Worm (Caenorhabditis elegans): ENCODE measurements around the gene cdr-6.
A peak's percentile ranks its signal among the peaks of the same experiment; 100 is the strongest.

Gene cdr-6

DNA sequence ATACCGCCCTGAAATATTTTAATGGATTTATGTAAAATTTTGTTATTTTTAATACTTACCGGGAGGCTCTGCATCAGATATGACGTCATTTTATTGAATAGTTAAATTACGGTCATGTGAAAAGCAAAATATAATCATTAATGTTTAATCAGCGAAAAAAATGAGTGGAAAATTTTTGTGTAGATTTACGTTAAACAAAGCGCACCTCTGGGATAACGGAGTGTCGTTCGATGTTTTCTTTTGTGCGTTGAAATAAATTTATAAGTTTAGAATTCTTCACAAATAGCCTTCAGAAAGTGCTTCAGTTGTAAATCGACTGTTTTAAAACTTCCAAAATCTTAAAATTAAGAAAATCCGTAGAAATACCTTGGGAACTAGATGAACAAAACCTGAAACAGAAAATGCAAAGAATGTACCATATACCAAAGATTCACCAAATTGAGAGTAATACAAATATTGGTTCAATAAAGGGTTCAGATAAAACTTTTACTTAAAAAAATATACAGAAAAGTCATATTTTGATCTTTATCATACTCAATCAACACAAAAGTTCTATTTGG lies 12.7 kb downstream of the cdr-6 start, which contains the start of the genes K01D12.20 and miga-1 (continued):
- no peak for TF ChIP-seq mxl-2 (GFP tag; conservative IDR thresholded peaks at IDR 0.05)
- TF ChIP-seq T20F7.1 (GFP tag; optimal IDR thresholded peaks at IDR 0.05) = peak; percentile 97
- TF ChIP-seq nhr-6 (tag; optimal IDR thresholded peaks at IDR 0.05) = peak; percentile 92

- no peak for TF ChIP-seq Y5F2A.4 (GFP tag; optimal IDR thresholded peaks at IDR 0.05)
- TF ChIP-seq nhr-6 (tag; optimal IDR thresholded peaks at IDR 0.05) = no peak
- TF ChIP-seq nhr-10 (tag; optimal IDR thresholded peaks at IDR 0.05) = no peak
- TF ChIP-seq mdt-29 (GFP tag; IDR thresholded peaks at IDR 0.05) = no peak
- no peak for TF ChIP-seq daf-19 (GFP tag; conservative IDR thresholded peaks at IDR 0.05)
- no peak for TF ChIP-seq ama-1 (optimal IDR thresholded peaks at IDR 0.05)
- TF ChIP-seq duxl-1 (tag; optimal IDR thresholded peaks at IDR 0.05; ENCODE audit: poor library complexity) = no peak
- no peak for TF ChIP-seq zfp-3 (GFP tag; conservative IDR thresholded peaks at IDR 0.05)
- TF ChIP-seq ceh-44 (GFP tag; IDR thresholded peaks at IDR 0.05) = no peak
- no peak for TF ChIP-seq zip-2 (tag; optimal IDR thresholded peaks at IDR 0.05)
- no peak for TF ChIP-seq lin-13 (GFP tag; optimal IDR thresholded peaks at IDR 0.05)
- no peak for TF ChIP-seq hif-1 (tag; optimal IDR thresholded peaks at IDR 0.05)
- no peak for TF ChIP-seq unc-39 (tag; optimal IDR thresholded peaks at IDR 0.05)
- no peak for TF ChIP-seq ceh-32 (tag; optimal IDR thresholded peaks at IDR 0.05; ENCODE audit: poor library complexity)
- no peak for TF ChIP-seq hmg-1.1 (GFP tag; IDR thresholded peaks at IDR 0.05)
These were observed 16.0 kb downstream of the cdr-6 start, which contains the start of gene K01D12.5 for ce11 chrV:12397545-12397944. Gene K01D12.5 (plus strand): TSS chrV:12397845.

ce11 chrV:12395699-12396098 lies 17.8 kb downstream of the cdr-6 start, which contains the start of gene twk-14:
Gene twk-14 (minus strand): TSS chrV:12395706.
- TF ChIP-seq Y48G9A.11 (GFP tag; IDR thresholded peaks at IDR 0.05) (no peak), unc-62 (GFP tag; optimal IDR thresholded peaks at IDR 0.05 in 1 of 2) (peak in 1 of 2 experiments; percentile 25), unc-62 (tag; optimal IDR thresholded peaks at IDR 0.05) (no peak)

ce11 chrV:12386154-12386553 lies 27.3 kb downstream of the cdr-6 start, which contains the start of gene K01D12.15:
Gene K01D12.15 (plus strand): TSS chrV:12386454.
- TF ChIP-seq mxl-3 (GFP tag; optimal IDR thresholded peaks at IDR 0.05) (no peak), zfp-3 (GFP tag; conservative IDR thresholded peaks at IDR 0.05) (no peak), Y75B8A.6 (GFP tag; IDR thresholded peaks at IDR 0.05) (no peak), daf-12 (tag; optimal IDR thresholded peaks at IDR 0.05) (no peak), dmd-6 (GFP tag; IDR thresholded peaks at IDR 0.05) (no peak), snpc-4 (tag; optimal IDR thresholded peaks at IDR 0.05) (no peak), nhr-11 (tag; optimal IDR thresholded peaks at IDR 0.05) (no peak)

ce11 chrV:12377256-12377655 lies 36.2 kb downstream of the cdr-6 start, which contains the start of gene K01D12.1:
Gene K01D12.1 (plus strand): TSS chrV:12377556.
- peak; percentile 70 for TF ChIP-seq aha-1 (tag)
- no peak for TF ChIP-seq madf-9 (GFP tag; conservative IDR thresholded peaks at IDR 0.05)
- peak in 1 of 2 experiments; percentile 71 for TF ChIP-seq unc-62 (GFP tag; optimal IDR thresholded peaks at IDR 0.05 in 1 of 2)
- TF ChIP-seq unc-62 (tag; optimal IDR thresholded peaks at IDR 0.05) = no peak

ce11 chrV:12374252-12374651 lies 39.2 kb downstream of the cdr-6 start, which contains the start of gene F23H12.10:
Gene F23H12.10 (minus strand): TSS chrV:12374263.
- peak; percentile 51; the same call in 1 of the 2 replicates for TF ChIP-seq Y48G9A.11 (GFP tag; IDR thresholded peaks at IDR 0.05)

DNA sequence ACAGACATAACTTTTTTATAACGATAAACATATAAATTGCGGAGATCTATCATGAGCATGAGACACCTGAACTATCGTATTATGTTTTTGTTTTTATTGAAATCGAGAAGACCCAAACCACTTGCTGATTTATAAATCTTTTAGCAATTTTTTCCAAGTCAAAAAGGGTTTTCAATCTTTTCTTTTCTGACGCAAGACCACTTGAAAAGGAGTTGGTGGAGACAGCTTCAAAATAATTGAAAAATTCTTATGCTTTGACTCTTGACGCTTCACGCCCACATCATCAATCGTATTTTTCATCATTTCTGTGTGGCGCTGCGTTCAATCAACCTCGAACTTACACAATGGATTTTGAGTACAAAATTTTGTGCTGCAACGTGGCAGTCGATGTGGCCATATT lies 42.1 kb downstream of the cdr-6 start, which contains the start of gene F23H12.7:
TSS of gene F23H12.7 (plus strand) at position 301 of the 400 bp plus-strand sequence.
- TF ChIP-seq Y48G9A.11 (GFP tag; IDR thresholded peaks at IDR 0.05) = no peak
- TF ChIP-seq rbr-2 (tag; optimal IDR thresholded peaks at IDR 0.05) = no peak
- TF ChIP-seq unc-62 (GFP tag; optimal IDR thresholded peaks at IDR 0.05 in 1 of 2) = peak in 1 of 2 experiments; percentile 1
- TF ChIP-seq unc-62 (tag; optimal IDR thresholded peaks at IDR 0.05) = no peak

Measured in whole organism, L4 larva.